Worm (Caenorhabditis elegans) whole organism, late embryonic: ENCODE data around the gene Y37H2A.11.

Experiments used
- F13H6.1 ChIP-seq: sonication (generic microtip); optimal IDR thresholded peaks from 2 replicates; lab custom pipeline; 2016; ENCODE audit warnings: missing genetic modification characterization, missing compliant biosample characterization
- K02D7.2 ChIP-seq: sonication (generic microtip); optimal IDR thresholded peaks from 2 replicates; lab custom pipeline; 2017; ENCODE audit warnings: mild to moderate bottlenecking, missing genetic modification characterization, missing compliant biosample characterization
- Y22D7AL.16 ChIP-seq: sonication (generic microtip); optimal IDR thresholded peaks from 2 replicates; lab custom pipeline; 2016; ENCODE audit warnings: missing genetic modification characterization, missing compliant biosample characterization
- ahr-1 ChIP-seq: sonication (generic microtip); optimal IDR thresholded peaks from 2 replicates; lab custom pipeline; 2016; ENCODE audit warnings: missing genetic modification characterization, missing compliant biosample characterization
- ama-1 ChIP-seq: fragments of 150-350 bp; optimal IDR thresholded peaks from 2 replicates; lab custom pipeline; 2014
- ceh-18 ChIP-seq: sonication (generic microtip); optimal IDR thresholded peaks from 2 replicates; lab custom pipeline; 2016; ENCODE audit warnings: missing genetic modification characterization, missing compliant biosample characterization
- ceh-19 ChIP-seq: fragments of 200-800 bp; sonication (Bioruptor generic); optimal IDR thresholded peaks from 2 replicates; lab custom pipeline; 2018; ENCODE audit warnings: mild to moderate bottlenecking, missing genetic modification characterization, missing compliant biosample characterization
- ceh-2 ChIP-seq: sonication (generic microtip); optimal IDR thresholded peaks from 2 replicates; lab custom pipeline; 2016; ENCODE audit warnings: missing genotype, missing genetic modification characterization, missing compliant biosample characterization
- ceh-22 ChIP-seq: sonication (generic microtip); optimal IDR thresholded peaks from 2 replicates; lab custom pipeline; 2017; ENCODE audit warnings: missing biosample characterization, missing genetic modification characterization
- ceh-31 ChIP-seq: sonication (generic microtip); optimal IDR thresholded peaks from 2 replicates; lab custom pipeline; 2016; ENCODE audit warnings: missing genetic modification characterization, missing compliant biosample characterization
- ceh-34 ChIP-seq: sonication (generic microtip); optimal IDR thresholded peaks from 2 replicates; lab custom pipeline; 2016; ENCODE audit warnings: mild to moderate bottlenecking, missing genetic modification characterization, missing compliant biosample characterization
- ceh-6 ChIP-seq: fragments of 200-800 bp; sonication (Bioruptor generic); optimal IDR thresholded peaks from 2 replicates; lab custom pipeline; 2018; ENCODE audit warnings: mild to moderate bottlenecking, missing genetic modification characterization, missing compliant biosample characterization
- ceh-9 ChIP-seq: sonication (generic microtip); optimal IDR thresholded peaks from 2 replicates; lab custom pipeline; 2016; ENCODE audit warnings: mild to moderate bottlenecking, missing genetic modification characterization, inconsistent platforms, missing compliant biosample characterization
- che-1 ChIP-seq: sonication (generic microtip); optimal IDR thresholded peaks from 2 replicates; lab custom pipeline; 2016; ENCODE audit warnings: mild to moderate bottlenecking, missing genetic modification characterization, missing compliant biosample characterization
- dve-1 ChIP-seq: sonication (generic microtip); optimal IDR thresholded peaks from 2 replicates; lab custom pipeline; 2017; ENCODE audit warnings: antibody characterized with exemption, mild to moderate bottlenecking, missing genetic modification characterization, missing compliant biosample characterization
- elt-2 ChIP-seq: sonication (generic microtip); optimal IDR thresholded peaks from 2 replicates; lab custom pipeline; 2016; ENCODE audit warnings: missing genetic modification reagents, missing genetic modification characterization, missing compliant biosample characterization
- fkh-6 ChIP-seq: sonication (generic microtip); optimal IDR thresholded peaks from 2 replicates; lab custom pipeline; 2016; ENCODE audit warnings: missing genetic modification characterization, missing compliant biosample characterization
- hlh-13 ChIP-seq: fragments of 200-800 bp; sonication (Bioruptor generic); optimal IDR thresholded peaks from 2 replicates; lab custom pipeline; 2018; ENCODE audit warnings: mild to moderate bottlenecking, missing genetic modification characterization, missing compliant biosample characterization
- hlh-30 ChIP-seq: sonication (generic microtip); optimal IDR thresholded peaks from 2 replicates; lab custom pipeline; 2017; ENCODE audit warnings: antibody characterized with exemption, missing genetic modification characterization, missing compliant biosample characterization; ENCODE audit not compliant: insufficient read depth
- hlh-8 ChIP-seq: sonication (generic microtip); optimal IDR thresholded peaks from 2 replicates; lab custom pipeline; 2016; ENCODE audit warnings: missing genotype, missing genetic modification characterization, missing compliant biosample characterization
- lin-11 ChIP-seq: fragments of 200-800 bp; sonication (Bioruptor generic); optimal IDR thresholded peaks from 2 replicates; lab custom pipeline; 2018; ENCODE audit warnings: mild to moderate bottlenecking, missing genetic modification characterization, missing compliant biosample characterization
- madf-2 ChIP-seq: sonication (generic microtip); optimal IDR thresholded peaks from 2 replicates; lab custom pipeline; 2017; ENCODE audit warnings: missing genetic modification characterization, missing compliant biosample characterization
- nfya-1 ChIP-seq: sonication (generic microtip); optimal IDR thresholded peaks from 2 replicates; lab custom pipeline; 2017; ENCODE audit warnings: missing genetic modification characterization, mild to moderate bottlenecking, missing compliant biosample characterization, antibody characterized with exemption, moderate library complexity
- nhr-11 ChIP-seq: fragments of 150-350 bp; optimal IDR thresholded peaks from 2 replicates; lab custom pipeline; 2014; ENCODE audit warnings: missing biosample characterization, missing genetic modification characterization
- nhr-232 ChIP-seq: sonication (generic microtip); optimal IDR thresholded peaks from 2 replicates; lab custom pipeline; 2016; ENCODE audit warnings: missing genetic modification characterization, missing compliant biosample characterization
- npax-4 ChIP-seq: sonication (generic microtip); optimal IDR thresholded peaks from 2 replicates; lab custom pipeline; 2016; ENCODE audit warnings: missing genetic modification characterization, missing compliant biosample characterization
- pag-3 ChIP-seq: sonication (generic microtip); optimal IDR thresholded peaks from 2 replicates; lab custom pipeline; 2016; ENCODE audit warnings: missing compliant biosample characterization, missing genetic modification characterization, borderline replicate concordance
- pha-4 ChIP-seq: fragments of 150-350 bp; optimal IDR thresholded peaks from 2 replicates; lab custom pipeline; 2018; ENCODE audit warnings: missing biosample characterization, missing genetic modification reagents, missing genetic modification characterization
- pqm-1 ChIP-seq: sonication (generic microtip); optimal IDR thresholded peaks from 2 replicates; lab custom pipeline; 2016; ENCODE audit warnings: missing genetic modification characterization, missing compliant biosample characterization
- sox-2 ChIP-seq: fragments of 200-800 bp; sonication (Bioruptor generic); IDR thresholded peaks from 2 replicates; pipeline ENCODE4 v1.3.6; 2022; ENCODE audit warnings: missing genetic modification reagents, missing genetic modification characterization, missing compliant biosample characterization
- sox-4 ChIP-seq: sonication (generic microtip); optimal IDR thresholded peaks from 2 replicates; lab custom pipeline; 2017; ENCODE audit warnings: mild to moderate bottlenecking, missing genetic modification characterization, inconsistent platforms, missing compliant biosample characterization
- syd-9 ChIP-seq: sonication (generic microtip); optimal IDR thresholded peaks from 2 replicates; lab custom pipeline; 2016; ENCODE audit warnings: mild to moderate bottlenecking, missing genetic modification characterization, moderate library complexity, missing compliant biosample characterization
- tbx-2 ChIP-seq: sonication (generic microtip); optimal IDR thresholded peaks from 2 replicates; lab custom pipeline; 2016; ENCODE audit warnings: missing genetic modification characterization, missing compliant biosample characterization
- tbx-7 ChIP-seq: sonication (generic microtip); optimal IDR thresholded peaks from 2 replicates; lab custom pipeline; 2016; ENCODE audit warnings: missing genotype, missing genetic modification characterization, missing compliant biosample characterization
- ttx-3 ChIP-seq: sonication (generic microtip); optimal IDR thresholded peaks from 2 replicates; lab custom pipeline; 2016; ENCODE audit warnings: missing genetic modification reagents, missing genetic modification characterization, missing compliant biosample characterization
- unc-42 ChIP-seq: sonication (generic microtip); optimal IDR thresholded peaks from 2 replicates; lab custom pipeline; 2016; ENCODE audit warnings: missing genotype, missing genetic modification characterization, missing compliant biosample characterization
- unc-55 ChIP-seq: sonication (generic microtip); optimal IDR thresholded peaks from 2 replicates; lab custom pipeline; 2017; ENCODE audit warnings: missing biosample characterization, missing genetic modification reagents, missing genetic modification characterization
- ztf-16 ChIP-seq: sonication (generic microtip); optimal IDR thresholded peaks from 2 replicates; lab custom pipeline; 2017; ENCODE audit warnings: missing genetic modification characterization, missing compliant biosample characterization

Y37H2A.11 gene

DNA sequence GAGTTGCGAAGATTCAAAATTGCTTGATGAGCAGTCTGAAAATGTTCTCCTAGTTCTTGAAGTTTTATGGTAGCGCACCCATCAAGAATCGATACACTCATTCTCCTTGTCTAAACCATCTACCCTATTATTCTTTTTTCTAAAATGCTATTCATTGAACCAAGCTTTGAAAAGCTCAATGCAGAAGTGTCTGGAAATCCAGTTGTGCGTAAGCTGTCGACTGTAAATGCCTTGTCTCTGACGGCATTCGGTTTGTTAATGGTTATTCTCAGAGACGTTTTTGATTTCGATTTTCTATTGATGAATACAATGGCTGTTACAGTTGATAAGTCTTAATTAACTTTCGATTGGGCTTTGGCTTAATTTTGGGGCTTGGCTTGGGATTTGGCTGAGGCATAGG is 21.3 kb downstream of the Y37H2A.11 start, which contains the start of gene C14A6.12:
Gene C14A6.12, minus strand, starts transcription at position 101 of the 400 bp plus-strand sequence.
- TF ChIP-seq unc-42 (tag; lab: Kevin White, UChicago) (no peak), elt-2 (no peak), che-1 (tag; lab: Kevin White, UChicago) (no peak), ttx-3 (tag; lab: Kevin White, UChicago) (no peak), syd-9 (tag; lab: Kevin White, UChicago) (no peak), lin-11 (tag; lab: Kevin White, UChicago) (no peak), dve-1 (tag; lab: Kevin White, UChicago) (no peak), npax-4 (tag; lab: Kevin White, UChicago) (no peak), pqm-1 (tag; lab: Kevin White, UChicago) (no peak), ceh-22 (no peak), ceh-31 (tag; lab: Kevin White, UChicago) (no peak), ceh-9 (tag; lab: Kevin White, UChicago) (no peak)

DNA sequence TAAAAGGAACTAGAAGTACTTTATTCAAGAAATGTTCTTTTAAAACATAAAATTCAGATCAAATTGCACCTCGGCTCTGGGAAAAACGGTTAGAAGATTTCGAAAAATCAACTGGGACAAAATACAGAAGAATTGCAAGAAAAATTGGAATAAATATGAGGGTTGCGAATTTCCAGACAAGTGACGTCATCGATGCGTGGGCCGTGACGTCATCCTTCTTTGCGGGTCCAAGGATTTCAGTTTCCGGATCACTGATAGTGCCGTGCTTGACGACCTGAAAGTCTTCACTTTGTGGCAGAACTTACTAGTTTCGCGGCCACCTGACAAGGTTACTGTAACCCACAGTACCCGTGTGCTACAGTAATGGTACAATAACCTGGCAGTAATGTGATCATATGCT is 22.2 kb downstream of the Y37H2A.11 start:
- TF ChIP-seq hlh-30 (tag; lab: Kevin White, UChicago) (no peak), fkh-6 (no peak), Y22D7AL.16 (tag; lab: Kevin White, UChicago) (no peak), ceh-19 (no peak), ceh-2 (no peak), unc-55 (no peak), che-1 (tag; lab: Kevin White, UChicago) (no peak), nhr-11 (tag; lab: Kevin White, UChicago) (no peak), sox-2 (no peak), tbx-7 (no peak), F13H6.1 (tag; lab: Kevin White, UChicago) (no peak), ceh-22 (no peak), nhr-232 (tag; lab: Kevin White, UChicago) (no peak)

DNA sequence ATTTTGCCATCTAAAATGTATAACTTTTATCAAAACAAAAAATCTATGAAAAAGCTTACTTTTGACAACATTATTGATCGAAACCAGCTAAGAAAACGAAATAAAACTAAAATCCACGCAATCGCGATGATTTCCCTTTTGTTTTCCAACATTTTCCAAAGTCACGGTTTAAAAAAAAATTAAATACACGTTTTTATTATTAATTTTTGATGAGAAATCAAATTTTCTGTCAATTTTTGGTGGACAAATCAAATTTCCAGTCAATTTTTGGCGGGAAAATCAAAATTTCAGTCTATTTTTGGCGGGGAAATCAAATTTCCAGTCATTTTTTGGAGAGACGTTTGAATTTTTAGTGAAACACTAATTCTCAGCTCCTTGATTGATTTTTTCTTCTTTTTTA is 23.5 kb downstream of the Y37H2A.11 start, which contains the start of gene C14A6.5:
Gene C14A6.5, minus strand, starts transcription at position 101 of the 400 bp plus-strand sequence.
- TF ChIP-seq ttx-3 (tag; lab: Kevin White, UChicago) (no peak), madf-2 (tag; lab: Kevin White, UChicago) (no peak), sox-4 (tag; lab: Kevin White, UChicago) (no peak), pag-3 (no peak), che-1 (tag; lab: Kevin White, UChicago) (no peak), sox-2 (no peak), elt-2 (no peak), hlh-13 (GFP tag; lab: Kevin White, UChicago) (no peak), tbx-2 (no peak), dve-1 (tag; lab: Kevin White, UChicago) (no peak), nhr-11 (tag; lab: Kevin White, UChicago) (no peak), Y22D7AL.16 (tag; lab: Kevin White, UChicago) (no peak), syd-9 (tag; lab: Kevin White, UChicago) (no peak), K02D7.2 (tag; lab: Kevin White, UChicago) (no peak)

DNA sequence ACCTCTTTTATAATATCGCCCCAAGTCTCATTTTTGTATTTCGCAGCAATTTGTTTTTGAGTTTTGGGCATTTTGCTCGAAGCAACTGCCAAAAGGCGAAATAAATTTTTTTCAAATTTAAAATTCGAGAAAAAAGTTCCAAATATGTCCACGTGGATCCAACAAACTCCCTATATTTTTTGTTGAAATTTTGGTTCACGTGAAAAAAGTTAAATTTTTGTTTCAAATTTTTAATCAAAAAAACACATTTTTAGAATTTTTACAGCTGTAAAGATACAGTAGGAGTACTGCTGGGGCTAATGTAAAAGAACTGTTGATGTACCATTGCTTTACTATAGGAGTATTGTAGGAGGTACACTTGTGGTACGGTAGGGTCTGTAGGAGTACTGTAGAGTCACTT is 25.9 kb downstream of the Y37H2A.11 start, which contains the start of gene C14A6.6:
Gene C14A6.6, minus strand, starts transcription at position 101 of the 400 bp plus-strand sequence.
- TF ChIP-seq ahr-1 (tag; lab: Kevin White, UChicago) (no peak), sox-4 (tag; lab: Kevin White, UChicago) (no peak), ceh-18 (tag; lab: Kevin White, UChicago) (no peak), nfya-1 (tag; lab: Kevin White, UChicago) (no peak), ztf-16 (tag; lab: Kevin White, UChicago) (no peak), nhr-11 (tag; lab: Kevin White, UChicago) (no peak), ttx-3 (tag; lab: Kevin White, UChicago) (no peak), pha-4 (tag; lab: Kevin White, UChicago) (no peak), lin-11 (tag; lab: Kevin White, UChicago) (no peak), ceh-34 (no peak), unc-42 (tag; lab: Kevin White, UChicago) (no peak), ceh-6 (GFP tag; lab: Kevin White, UChicago) (no peak), elt-2 (no peak), ama-1 (no peak), hlh-8 (tag; lab: Kevin White, UChicago) (no peak), nhr-232 (tag; lab: Kevin White, UChicago) (no peak)
